Fruit fly (Drosophila melanogaster) Kc167 (cell line): ENCODE data around the gene CG10237.

Experiments
- Myc ChIP-seq: fragments of >200 bp; optimal IDR thresholded peaks from 2 replicates; lab custom pipeline; 2017; ENCODE audit warnings: missing external identifiers
- Sin3A ChIP-seq: fragments of >200 bp; optimal IDR thresholded peaks from 2 replicates; lab custom pipeline; 2018; ENCODE audit warnings: missing external identifiers
- h ChIP-seq: fragments of >200 bp; optimal IDR thresholded peaks from 3 replicates; lab custom pipeline; 2018; ENCODE audit warnings: missing external identifiers
- insv ChIP-seq: fragments of >200 bp; optimal IDR thresholded peaks from 3 replicates; lab custom pipeline; 2018; ENCODE audit warnings: missing external identifiers
- psq ChIP-seq: fragments of >200 bp; optimal IDR thresholded peaks from 2 replicates; lab custom pipeline; 2017; ENCODE audit warnings: missing external identifiers
- ttk ChIP-seq: sonication (Bioruptor generic); optimal IDR thresholded peaks from 2 replicates; lab custom pipeline; 2017; ENCODE audit warnings: missing external identifiers

The CG10237 gene

DNA sequence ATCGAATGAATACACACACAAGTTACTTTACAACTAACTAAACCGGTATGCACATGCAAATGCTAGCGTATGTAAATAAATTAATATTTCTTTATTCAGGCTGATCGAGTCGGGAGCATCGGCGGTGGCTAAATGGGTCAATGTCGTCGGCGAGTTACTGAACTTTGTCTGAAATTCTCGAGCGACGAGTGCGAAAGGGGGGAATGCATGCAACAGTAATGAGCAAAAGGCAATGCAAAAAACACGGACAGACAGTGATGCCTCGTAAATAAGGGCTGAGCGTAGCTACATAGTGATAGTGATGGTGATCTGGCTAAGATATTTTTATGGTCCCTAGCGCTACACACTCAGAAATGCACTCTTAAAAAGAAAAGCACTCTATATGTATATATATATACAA, 1.8 kb downstream of the CG10237 start:
- TF ChIP-seq psq (lab: Kevin White, UChicago) (no peak), Myc (lab: Kevin White, UChicago) (no peak), Sin3A (lab: Kevin White, UChicago) (no peak), h (lab: Kevin White, UChicago) (no peak), ttk (lab: Kevin White, UChicago) (no peak), insv (no peak)

DNA sequence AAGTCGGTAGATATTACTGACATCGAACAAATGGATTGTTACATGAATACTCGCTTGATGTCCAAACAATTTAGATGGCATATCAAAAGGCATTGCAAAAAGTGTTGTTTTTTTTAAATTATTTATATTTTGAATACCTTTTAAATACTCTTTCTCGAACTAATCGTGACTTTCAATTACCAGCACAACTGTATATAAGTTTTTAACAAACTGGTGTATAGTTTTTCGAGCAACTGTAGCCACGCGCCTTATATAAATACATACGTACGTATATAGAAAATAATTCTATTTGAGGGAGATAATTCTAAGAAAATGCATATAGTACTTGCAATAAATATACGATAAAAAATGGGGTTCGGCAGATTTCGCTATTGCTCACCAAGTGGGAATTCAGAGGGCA, 2.2 kb downstream of the CG10237 start:
- TF ChIP-seq insv: no peak
- TF ChIP-seq h (lab: Kevin White, UChicago): no peak
- TF ChIP-seq Sin3A (lab: Kevin White, UChicago): no peak
- no peak for TF ChIP-seq ttk (lab: Kevin White, UChicago)
- TF ChIP-seq Myc (lab: Kevin White, UChicago): no peak
- no peak for TF ChIP-seq psq (lab: Kevin White, UChicago)

DNA sequence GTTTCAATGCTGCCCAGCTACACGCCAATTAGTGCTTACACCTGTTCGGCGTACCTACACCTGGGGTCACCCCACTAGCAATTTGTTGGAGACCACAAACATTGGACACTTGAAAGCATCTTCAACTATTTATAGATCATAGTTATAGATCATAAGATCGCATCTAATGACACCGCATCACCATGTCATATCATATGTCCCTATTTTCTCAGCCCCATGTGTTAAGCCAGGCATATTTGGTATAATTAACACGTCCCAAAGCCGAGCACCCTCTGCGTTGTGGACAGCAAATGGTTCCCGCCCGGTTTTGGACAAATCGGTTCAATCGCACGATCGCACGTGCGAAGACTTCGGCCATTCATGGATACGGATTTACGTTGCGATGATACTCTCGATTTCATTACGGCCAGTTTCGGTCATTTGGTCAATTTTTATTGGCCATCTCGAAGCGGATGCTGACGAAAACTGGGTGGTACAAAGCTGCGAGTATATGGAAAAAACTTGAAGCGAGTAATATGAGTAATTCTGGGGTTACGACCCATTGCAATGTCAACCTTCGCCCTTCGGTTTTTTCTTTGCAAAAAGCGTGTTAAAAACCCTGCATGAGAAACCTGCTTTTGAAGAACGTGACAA, 2.8 kb downstream of the CG10237 start:
- TF ChIP-seq Sin3A (lab: Kevin White, UChicago) (no peak), insv (no peak), psq (lab: Kevin White, UChicago) (no peak), h (lab: Kevin White, UChicago) (no peak), ttk (lab: Kevin White, UChicago) (no peak), Myc (lab: Kevin White, UChicago) (no peak)

DNA sequence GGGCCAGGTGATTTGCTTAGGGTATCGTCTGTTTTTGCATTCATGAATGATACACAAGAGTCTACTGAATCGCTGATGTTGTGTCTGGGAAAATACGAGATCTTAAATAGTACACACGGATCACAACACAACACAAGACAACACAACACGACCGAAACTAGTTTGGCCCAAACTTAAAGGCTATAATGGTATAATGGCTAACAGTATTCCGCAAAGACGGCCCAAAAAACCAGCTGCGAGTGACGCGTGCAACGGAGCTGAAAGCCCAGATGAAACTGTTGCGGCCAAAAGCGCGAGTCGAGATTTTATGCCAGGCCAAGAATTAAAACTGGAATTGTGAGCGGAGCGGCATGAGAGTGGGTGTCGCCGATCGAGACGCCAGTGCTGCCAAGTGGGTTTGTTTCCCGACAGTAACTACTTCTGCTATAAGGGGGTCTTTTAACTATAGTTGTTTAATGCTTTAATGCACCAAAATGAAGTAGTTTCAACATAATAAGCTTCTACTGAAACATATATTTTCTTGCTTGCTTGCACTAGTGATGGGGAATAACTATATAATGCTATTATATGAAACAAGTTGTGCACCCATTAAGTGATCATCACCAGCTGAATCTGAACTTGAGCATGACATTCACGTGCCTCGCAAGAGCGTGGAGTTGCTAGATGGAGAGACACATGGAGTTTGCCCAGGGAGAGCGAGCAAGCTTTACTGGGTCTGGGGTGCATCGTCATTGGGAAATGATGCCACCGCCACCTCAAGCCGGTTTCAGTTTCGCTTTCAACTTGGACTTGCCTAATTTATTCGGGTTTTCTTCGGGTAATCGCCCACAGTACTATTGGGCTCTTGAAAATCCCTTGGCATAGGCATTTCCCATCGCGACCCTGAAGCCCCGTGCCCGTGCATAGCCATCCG, 3.6 kb downstream of the CG10237 start:
- TF ChIP-seq ttk (lab: Kevin White, UChicago) (no peak), Sin3A (lab: Kevin White, UChicago) (no peak), Myc (lab: Kevin White, UChicago) (no peak), insv (no peak), psq (lab: Kevin White, UChicago) (no peak), h (lab: Kevin White, UChicago) (no peak)

DNA sequence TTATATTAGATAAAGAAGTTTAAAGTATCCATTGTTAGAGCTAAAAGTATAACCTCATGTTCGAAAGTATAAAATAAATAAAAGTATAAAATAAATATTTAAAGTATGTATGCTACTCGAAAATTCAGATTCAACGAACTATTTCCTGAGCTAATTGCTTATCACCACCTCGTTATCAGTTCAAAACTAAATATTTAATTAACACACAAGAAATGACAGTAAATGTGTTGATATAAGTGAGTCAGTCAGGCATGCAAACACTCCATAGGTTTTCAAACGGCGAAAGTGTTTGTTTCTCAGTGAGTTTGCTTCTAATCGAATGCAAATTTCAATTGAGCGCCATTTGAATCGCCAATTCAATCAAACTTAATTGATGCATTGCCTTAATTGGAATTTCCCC, 8.3 kb downstream of the CG10237 start:
- TF ChIP-seq Sin3A (lab: Kevin White, UChicago) (no peak), ttk (lab: Kevin White, UChicago) (no peak), insv (no peak), psq (lab: Kevin White, UChicago) (no peak), Myc (lab: Kevin White, UChicago) (no peak), h (lab: Kevin White, UChicago) (no peak)

DNA sequence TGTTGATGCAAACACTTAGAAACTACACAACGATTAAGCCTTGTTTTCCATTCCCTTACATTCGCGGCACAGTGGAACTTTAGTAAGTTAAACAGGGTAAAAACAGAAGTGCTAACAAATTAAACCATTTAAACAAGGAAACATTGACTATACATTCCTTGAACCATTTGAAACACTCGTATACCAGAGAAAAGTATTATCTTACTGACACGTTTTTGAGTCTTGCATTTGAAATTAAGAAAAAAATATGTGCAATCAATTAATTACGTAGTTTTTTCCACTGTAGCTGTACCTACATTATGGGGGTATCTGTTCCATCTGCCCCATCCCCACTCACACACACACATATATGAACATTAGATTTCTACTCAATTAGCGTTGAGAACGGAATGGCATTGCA, 9.2 kb downstream of the CG10237 start:
- TF ChIP-seq psq (lab: Kevin White, UChicago) (no peak), Sin3A (lab: Kevin White, UChicago) (no peak), h (lab: Kevin White, UChicago) (no peak), Myc (lab: Kevin White, UChicago) (no peak), insv (no peak), ttk (lab: Kevin White, UChicago) (no peak)

DNA sequence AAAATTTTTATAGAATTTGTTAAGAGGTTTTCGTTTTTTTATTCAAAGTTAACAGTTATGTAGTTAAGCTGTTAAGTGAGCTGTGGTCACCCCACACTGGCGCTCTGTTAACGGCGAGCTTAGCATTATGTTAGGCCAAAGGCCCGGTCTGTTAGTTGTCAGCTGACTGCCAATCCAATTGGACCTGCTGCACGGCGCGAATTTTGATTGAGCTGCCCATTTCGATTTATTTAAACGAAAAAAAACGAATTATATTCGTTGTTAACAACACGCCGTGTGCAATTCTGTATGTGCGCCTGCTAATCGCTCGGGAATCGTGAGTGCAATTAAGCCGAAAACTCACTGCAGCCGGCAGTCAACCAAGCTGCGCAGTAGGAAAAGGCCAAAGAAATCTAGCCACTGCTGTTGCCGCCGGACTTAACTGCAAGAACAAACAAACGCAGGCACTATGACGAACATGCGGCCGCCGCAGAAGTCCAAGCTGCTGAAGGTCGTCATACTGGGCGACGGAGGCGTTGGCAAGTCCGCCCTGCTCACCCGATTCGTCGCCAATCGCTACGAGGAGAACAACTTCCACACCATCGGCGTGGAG, 10.0 kb downstream of the CG10237 start, which contains the start of gene Rab9:
Gene Rab9, plus strand, starts transcription at position 151 of the 592 bp plus-strand sequence.
- TF ChIP-seq Sin3A (lab: Kevin White, UChicago) (no peak), psq (lab: Kevin White, UChicago) (no peak), insv (no peak), Myc (lab: Kevin White, UChicago) (no peak), h (lab: Kevin White, UChicago) (no peak), ttk (lab: Kevin White, UChicago) (no peak)

DNA sequence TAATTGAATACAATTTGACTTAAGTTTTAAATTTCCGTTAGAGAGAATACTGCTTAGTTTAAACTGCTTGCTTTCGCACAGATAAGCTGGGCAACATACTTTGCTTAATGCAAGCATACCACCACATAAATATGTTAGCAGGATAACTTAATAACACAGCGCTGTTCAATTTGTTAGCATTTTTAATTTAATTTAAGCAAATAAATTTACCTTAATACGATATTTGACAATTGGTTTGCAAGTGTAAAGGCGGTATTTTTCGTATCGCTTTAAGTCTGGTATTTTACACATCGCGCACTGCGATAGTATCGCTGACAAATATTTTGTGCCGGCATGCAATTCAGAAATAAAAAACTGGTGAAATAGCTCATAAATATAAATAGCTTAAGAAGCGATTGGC, 12.2 kb downstream of the CG10237 start, which contains the start of gene RtcB:
Gene RtcB, plus strand, starts transcription at position 301 of the 400 bp plus-strand sequence.
- TF ChIP-seq Myc (lab: Kevin White, UChicago) (no peak), h (lab: Kevin White, UChicago) (no peak), insv (no peak), psq (lab: Kevin White, UChicago) (no peak), Sin3A (lab: Kevin White, UChicago) (no peak), ttk (lab: Kevin White, UChicago) (no peak)

DNA sequence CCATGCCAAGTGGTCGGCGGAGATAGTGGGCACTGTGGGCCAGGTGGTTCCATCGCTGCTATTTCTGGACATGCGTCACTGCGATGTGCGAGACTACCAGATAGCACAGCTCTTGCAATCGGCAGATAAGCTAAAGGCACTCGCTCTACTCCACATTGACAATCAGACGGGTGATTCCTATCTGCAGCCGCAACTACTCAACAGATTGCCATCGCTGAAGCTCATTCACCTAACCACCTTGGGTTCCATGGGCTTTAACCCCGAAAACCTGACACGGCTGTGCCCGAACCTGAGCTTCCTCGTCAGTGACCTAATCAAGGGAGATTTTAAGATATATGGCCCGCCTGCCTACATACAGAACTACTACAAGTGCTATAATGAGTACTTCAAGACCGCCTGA, 12.8 kb downstream of the CG10237 start:
- TF ChIP-seq insv (no peak), Sin3A (lab: Kevin White, UChicago) (no peak), h (lab: Kevin White, UChicago) (no peak), ttk (lab: Kevin White, UChicago) (no peak), psq (lab: Kevin White, UChicago) (no peak), Myc (lab: Kevin White, UChicago) (no peak)

DNA sequence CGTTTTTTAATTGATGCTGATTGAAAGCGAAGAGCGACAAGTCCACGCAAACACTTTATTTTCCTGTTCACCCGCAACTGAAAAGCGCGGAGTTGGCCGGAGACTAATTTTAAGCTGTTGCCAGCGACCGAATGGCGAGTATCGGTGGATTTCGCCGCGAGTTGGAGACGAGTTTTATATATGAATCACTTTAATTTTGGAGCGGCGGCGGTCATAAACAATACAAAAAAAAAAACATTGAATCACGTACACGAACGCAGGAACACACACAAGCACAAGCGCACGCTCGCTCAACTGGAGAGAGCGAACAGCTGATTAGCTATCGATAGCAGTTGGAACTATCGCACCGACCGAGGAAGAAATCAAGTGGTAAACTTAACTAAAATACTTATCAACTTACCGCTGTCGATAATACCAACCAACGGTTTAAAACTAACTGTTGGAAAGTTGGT, 16.2 kb downstream of the CG10237 start, which contains the start of gene Pax:
Gene Pax, minus strand, starts transcription at position 267 of the 452 bp plus-strand sequence.
- no peak for TF ChIP-seq Myc (lab: Kevin White, UChicago)
- no peak for TF ChIP-seq h (lab: Kevin White, UChicago)
- no peak for TF ChIP-seq insv
- no peak for TF ChIP-seq psq (lab: Kevin White, UChicago)
- no peak for TF ChIP-seq ttk (lab: Kevin White, UChicago)
- no peak for TF ChIP-seq Sin3A (lab: Kevin White, UChicago)
